Fruit fly (Drosophila melanogaster) S2 (cell line): Measurements from ENCODE around the gene CG13049.

ENCODE experiments used
- CG8478 ChIP-seq: fragments of >200 bp; optimal IDR thresholded peaks from 2 replicates; lab custom pipeline; 2018
- CTCF ChIP-seq, 2 experiments: fragments of >200 bp; optimal IDR thresholded peaks; 2 replicates each; lab custom pipeline; 2018

CG13049 gene

dm6 chr3L:16305820-16306650 is 24.3 kb upstream of the CG13049 start, which contains the start of the genes CG13043 and CG13063:
Gene CG13043 (minus strand): TSS chr3L:16305870.
Gene CG13063 (plus strand): TSS chr3L:16306600.
- TF ChIP-seq CTCF (optimal IDR thresholded peaks at IDR 0.05; lab: Kevin White, UChicago) (no peak), CG8478 (lab: Kevin White, UChicago) (no peak)

dm6 chr3L:16303982-16304381 is 22.3 kb upstream of the CG13049 start, which contains the start of gene CG43249:
Gene CG43249 (plus strand): TSS chr3L:16304282.
- TF ChIP-seq CG8478 (lab: Kevin White, UChicago) (no peak), CTCF (optimal IDR thresholded peaks at IDR 0.05; lab: Kevin White, UChicago) (no peak)

- TF ChIP-seq CTCF (optimal IDR thresholded peaks at IDR 0.05; lab: Kevin White, UChicago) (no peak), CG8478 (lab: Kevin White, UChicago) (no peak)
These were observed 21.3 kb upstream of the CG13049 start, which contains the start of gene CG13044 for dm6 chr3L:16303078-16303477. Gene CG13044 (minus strand): TSS chr3L:16303178.

dm6 chr3L:16301153-16301552 is 19.4 kb upstream of the CG13049 start, which contains the start of gene CG4982:
Gene CG4982 (plus strand): TSS chr3L:16301453.
- TF ChIP-seq CTCF (optimal IDR thresholded peaks at IDR 0.05; lab: Kevin White, UChicago) (no peak), CG8478 (lab: Kevin White, UChicago) (no peak)

dm6 chr3L:16295447-16295846 is 13.7 kb upstream of the CG13049 start, which contains the start of gene CG4962:
Gene CG4962 (minus strand): TSS chr3L:16295547.
- TF ChIP-seq CG8478 (lab: Kevin White, UChicago): no peak
- TF ChIP-seq CTCF (optimal IDR thresholded peaks at IDR 0.05; lab: Kevin White, UChicago): no peak

dm6 chr3L:16291678-16292077 is 9.9 kb upstream of the CG13049 start:
- TF ChIP-seq CG8478 (lab: Kevin White, UChicago) (no peak), CTCF (optimal IDR thresholded peaks at IDR 0.05; lab: Kevin White, UChicago) (no peak)

dm6 chr3L:16290850-16291249 is 9.1 kb upstream of the CG13049 start, which contains the start of gene CG13045:
Gene CG13045 (minus strand): TSS chr3L:16290950.
- no peak for TF ChIP-seq CG8478 (lab: Kevin White, UChicago)
- TF ChIP-seq CTCF (optimal IDR thresholded peaks at IDR 0.05; lab: Kevin White, UChicago): no peak

- TF ChIP-seq CG8478 (lab: Kevin White, UChicago): no peak
- TF ChIP-seq CTCF (optimal IDR thresholded peaks at IDR 0.05; lab: Kevin White, UChicago): no peak
These were observed 7.3 kb upstream of the CG13049 start for dm6 chr3L:16289067-16289466.

dm6 chr3L:16288322-16288721 is 6.6 kb upstream of the CG13049 start, which contains the start of gene CG13046:
Gene CG13046 (minus strand): TSS chr3L:16288422.
- TF ChIP-seq CTCF (optimal IDR thresholded peaks at IDR 0.05; lab: Kevin White, UChicago): no peak

dm6 chr3L:16286258-16286657 is 4.5 kb upstream of the CG13049 start:
- TF ChIP-seq CG8478 (lab: Kevin White, UChicago): no peak
- no peak for TF ChIP-seq CTCF (optimal IDR thresholded peaks at IDR 0.05; lab: Kevin White, UChicago)

- no peak for TF ChIP-seq CTCF (optimal IDR thresholded peaks at IDR 0.05; lab: Kevin White, UChicago)
- TF ChIP-seq CG8478 (lab: Kevin White, UChicago): no peak
These were observed 3.7 kb upstream of the CG13049 start, which contains the start of gene CG13047 for dm6 chr3L:16285346-16285911. Gene CG13047 (minus strand): TSS chr3L:16285396.

- TF ChIP-seq CG8478 (lab: Kevin White, UChicago) (no peak), CTCF (optimal IDR thresholded peaks at IDR 0.05; lab: Kevin White, UChicago) (no peak)
These were observed 2.1 kb upstream of the CG13049 start, which contains the start of gene CG13048 for dm6 chr3L:16283821-16284220. Gene CG13048 (minus strand): TSS chr3L:16283921.

- TF ChIP-seq CTCF (optimal IDR thresholded peaks at IDR 0.05; lab: Kevin White, UChicago) (no peak), CG8478 (lab: Kevin White, UChicago) (no peak)
These were observed 1.7 kb downstream of the CG13049 start, which contains the start of gene CG13064 for dm6 chr3L:16279987-16280454. Gene CG13064 (plus strand): TSS chr3L:16280404.

dm6 chr3L:16279171-16279570 is 2.6 kb downstream of the CG13049 start, which contains the start of gene CG13050:
Gene CG13050 (minus strand): TSS chr3L:16279271.
- no peak for TF ChIP-seq CTCF (optimal IDR thresholded peaks at IDR 0.05; lab: Kevin White, UChicago)
- no peak for TF ChIP-seq CG8478 (lab: Kevin White, UChicago)
